Fruit fly (Drosophila melanogaster): ENCODE measurements around the gene Pkd2.

Gene Pkd2

dm6 chr2L:12372436-12372835 lies 25.6 kb upstream of the Pkd2 start (continued):
- no peak for TF ChIP-seq Gsc (GFP tag; IDR thresholded peaks at IDR 0.05)
- no peak for TF ChIP-seq az2 (GFP tag; optimal IDR thresholded peaks at IDR 0.05)
- peak; percentile 58; the same call in 1 of the 3 replicates for TF ChIP-seq otp (GFP tag; IDR thresholded peaks at IDR 0.05)
- TF ChIP-seq Camta (GFP tag; optimal IDR thresholded peaks at IDR 0.05) = no peak
- no peak for TF ChIP-seq pzg (GFP tag; optimal IDR thresholded peaks at IDR 0.05)
- no peak for TF ChIP-seq gcm2 (GFP tag; optimal IDR thresholded peaks at IDR 0.05)
- TF ChIP-seq h (optimal IDR thresholded peaks at IDR 0.05) = no peak
- TF ChIP-seq CG3995 (GFP tag; optimal IDR thresholded peaks at IDR 0.05) = no peak
- TF ChIP-seq tna (GFP tag; IDR thresholded peaks at IDR 0.05; ENCODE audit: partially characterized antibody) = no peak
- no peak for TF ChIP-seq CG17912 (GFP tag; optimal IDR thresholded peaks at IDR 0.05)
- no peak for TF ChIP-seq eve (GFP tag; optimal IDR thresholded peaks at IDR 0.05)
- no peak for TF ChIP-seq CG8290 (GFP tag; optimal IDR thresholded peaks at IDR 0.05)
- peak in 1 of 2 experiments; percentile 56 for TF ChIP-seq CG8290 (tag; optimal IDR thresholded peaks at IDR 0.05)
- no peak for TF ChIP-seq E2f1 (GFP tag; IDR thresholded peaks at IDR 0.05)
- TF ChIP-seq mirr (GFP tag; optimal IDR thresholded peaks at IDR 0.05) = peak; percentile 47
- TF ChIP-seq CG9797 (GFP tag; optimal IDR thresholded peaks at IDR 0.05) = no peak
- peak; percentile 43 for TF ChIP-seq pho (GFP tag; optimal IDR thresholded peaks at IDR 0.05)
- no peak for TF ChIP-seq Chrac-16 (GFP tag; optimal IDR thresholded peaks at IDR 0.05)
- TF ChIP-seq CG3407 (GFP tag; optimal IDR thresholded peaks at IDR 0.05) = peak; percentile 9
- no peak for TF ChIP-seq CG10274 (GFP tag; optimal IDR thresholded peaks at IDR 0.05)

- TF ChIP-seq CG6765 (GFP tag; optimal IDR thresholded peaks at IDR 0.05) (no peak), phol (tag; optimal IDR thresholded peaks at IDR 0.05) (peak; percentile 4), E2f2 (GFP tag; IDR thresholded peaks at IDR 0.05) (no peak), CG32532 (GFP tag; IDR thresholded peaks at IDR 0.05) (peak; percentile 12; the same call in 1 of the 2 replicates), CG10959 (GFP tag; IDR thresholded peaks at IDR 0.05) (0 out of 2 replicates have a peak, but pooled peaks have one; percentile 6), CTCF (GFP tag; optimal IDR thresholded peaks at IDR 0.05) (peak; percentile 86), CG9215 (GFP tag; IDR thresholded peaks at IDR 0.05) (0 out of 2 replicates have a peak, but pooled peaks have one; percentile 10), dmrt11E (tag; optimal IDR thresholded peaks at IDR 0.05) (no peak), CG17328 (GFP tag; IDR thresholded peaks at IDR 0.05) (0 out of 2 replicates have a peak, but pooled peaks have one; percentile 18), CG11456 (GFP tag; IDR thresholded peaks at IDR 0.05) (0 out of 3 replicates have a peak, but pooled peaks have one; percentile 27), CG4360 (GFP tag; IDR thresholded peaks at IDR 0.05) (peak; percentile 23; the same call in 1 of the 2 replicates), CG3726 (GFP tag; IDR thresholded peaks at IDR 0.05) (0 out of 3 replicates have a peak, but pooled peaks have one; percentile 28), z (GFP tag; IDR thresholded peaks at IDR 0.05) (no peak)
Observed at dm6 chr2L:12373559-12373958, 24.5 kb upstream of the Pkd2 start.

- TF ChIP-seq twi (tag; optimal IDR thresholded peaks at IDR 0.05) (no peak), crol (GFP tag; IDR thresholded peaks at IDR 0.05) (0 out of 2 replicates have a peak, but pooled peaks have one; percentile 16), amos (GFP tag; IDR thresholded peaks at IDR 0.05; ENCODE audit: partially characterized antibody) (0 out of 2 replicates have a peak, but pooled peaks have one; percentile 4), ara (GFP tag; IDR thresholded peaks at IDR 0.05) (0 out of 2 replicates have a peak, but pooled peaks have one; percentile 27), CG13296 (GFP tag; optimal IDR thresholded peaks at IDR 0.05) (no peak), gem (tag; optimal IDR thresholded peaks at IDR 0.05) (no peak), CTCF (GFP tag; optimal IDR thresholded peaks at IDR 0.05) (peak; percentile 84), stwl (tag; optimal IDR thresholded peaks at IDR 0.05) (no peak), ERR (GFP tag; optimal IDR thresholded peaks at IDR 0.05) (no peak), al (GFP tag; IDR thresholded peaks at IDR 0.05) (no peak), CG15479 (GFP tag; optimal IDR thresholded peaks at IDR 0.05) (no peak), CG32532 (GFP tag; IDR thresholded peaks at IDR 0.05) (0 out of 2 replicates have a peak, but pooled peaks have one; percentile 13), grau (tag; optimal IDR thresholded peaks at IDR 0.05) (no peak), Ets65A (GFP tag) (peak; percentile 75), E2f1 (GFP tag; IDR thresholded peaks at IDR 0.05) (0 out of 2 replicates have a peak, but pooled peaks have one; percentile 6), CG16813 (GFP tag; IDR thresholded peaks at IDR 0.05; ENCODE audit: partially characterized antibody) (0 out of 3 replicates have a peak, but pooled peaks have one; percentile 20), Opbp (GFP tag; IDR thresholded peaks at IDR 0.05; ENCODE audit: partially characterized antibody) (0 out of 3 replicates have a peak, but pooled peaks have one; percentile 46), CG15073 (GFP tag; optimal IDR thresholded peaks at IDR 0.05) (no peak), onecut (GFP tag; IDR thresholded peaks at IDR 0.05) (no peak)
Observed at dm6 chr2L:12374546-12375081, 23.5 kb upstream of the Pkd2 start.

Measured in whole organism, embryonic.